Fruit fly (Drosophila melanogaster) whole organism, embryonic: ENCODE results near the gene Sfp33A3.

Experiments used
- CG16779 ChIP-seq: fragments of 200-800 bp; sonication (Bioruptor generic); IDR thresholded peaks from 2 replicates; pipeline ENCODE4 v1.3.6; 2022; ENCODE audit warnings: missing biosample characterization, missing genetic modification characterization
- CG2678 ChIP-seq: fragments of 200-800 bp; sonication (Bioruptor generic); optimal IDR thresholded peaks from 3 replicates; lab custom pipeline; 2019; ENCODE audit warnings: missing biosample characterization, mild to moderate bottlenecking, missing genetic modification characterization, moderate library complexity
- Sox102F ChIP-seq: fragments of 200-800 bp; sonication (Bioruptor generic); optimal IDR thresholded peaks from 2 replicates; lab custom pipeline; 2018; ENCODE audit warnings: missing biosample characterization, mild to moderate bottlenecking, missing genetic modification characterization, moderate library complexity
- YL-1 ChIP-seq: fragments of 200-800 bp; sonication (Bioruptor generic); optimal IDR thresholded peaks from 3 replicates; lab custom pipeline; 2017; ENCODE audit warnings: missing biosample characterization, mild to moderate bottlenecking, missing genetic modification characterization
- run ChIP-seq: fragments of 200-800 bp; sonication (Bioruptor generic); optimal IDR thresholded peaks from 3 replicates; lab custom pipeline; 2018; ENCODE audit warnings: missing biosample characterization, mild to moderate bottlenecking, missing genetic modification characterization
- usp ChIP-seq: fragments of >200 bp; optimal IDR thresholded peaks from 2 replicates; lab custom pipeline; 2017; ENCODE audit warnings: missing biosample characterization, missing genetic modification characterization

DNA sequence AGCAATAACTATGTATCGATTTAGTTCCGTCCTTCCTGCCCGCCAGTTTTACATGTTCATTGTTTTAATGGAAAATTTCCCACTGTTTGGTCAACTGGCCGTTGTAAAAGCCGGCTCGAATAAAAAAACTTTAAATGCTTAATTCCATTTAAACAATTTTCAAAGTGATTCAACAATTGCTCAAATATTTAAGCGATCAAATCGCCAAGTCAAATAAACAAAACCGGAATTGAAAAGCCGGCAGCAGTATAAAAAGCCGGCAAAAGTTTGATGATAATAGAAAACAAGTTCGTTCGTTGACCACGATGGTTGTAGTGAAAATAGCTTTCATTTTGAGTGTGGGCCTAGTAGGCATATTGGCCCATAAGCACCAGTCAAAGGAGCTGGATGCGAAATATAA lies 7.2 kb downstream of the Sfp33A3 start, which contains the start of gene Mal-B1:
- TF ChIP-seq run (tag; lab: Kevin White, UChicago) (no peak), CG16779 (GFP tag; lab: Robert Waterston, UW) (no peak), usp (GFP tag; lab: Kevin White, UChicago) (no peak), Sox102F (GFP tag; lab: Kevin White, UChicago) (no peak), YL-1 (GFP tag; lab: Kevin White, UChicago) (no peak), CG2678 (no peak)
